Worm (Caenorhabditis elegans) whole organism, midembryonic: Measurements from ENCODE around the gene cgt-1.
"Not testable (repeated sequence)": the region's sequence is repeated elsewhere in the genome, so short reads cannot be mapped to it uniquely, and the experiment has no call there.

Experiments
- T22C8.4 ChIP-seq: fragments of 200-800 bp; sonication (Bioruptor generic); IDR thresholded peaks from 2 replicates; pipeline ENCODE4 v1.3.6; 2022; ENCODE audit warnings: missing genetic modification characterization, missing compliant biosample characterization
- flt-1 ChIP-seq: fragments of 200-800 bp; sonication (Bioruptor generic); IDR thresholded peaks from 2 replicates; pipeline ENCODE4 v1.3.6; 2022; ENCODE audit warnings: missing genetic modification characterization, missing compliant biosample characterization
- klf-2 ChIP-seq: fragments of 200-800 bp; sonication (Bioruptor generic); conservative IDR thresholded peaks from 2 replicates; pipeline ENCODE4 v1.3.6; 2022; ENCODE audit warnings: missing genetic modification reagents, missing genetic modification characterization, missing compliant biosample characterization
- med-1 ChIP-seq: sonication (generic microtip); optimal IDR thresholded peaks from 2 replicates; lab custom pipeline; 2017; ENCODE audit warnings: missing genetic modification characterization, mild to moderate bottlenecking, missing compliant biosample characterization, antibody characterized with exemption, missing genetic modification reagents; ENCODE audit not compliant: insufficient read depth
- ztf-23 ChIP-seq: fragments of 200-800 bp; sonication (Bioruptor generic); IDR thresholded peaks from 2 replicates; pipeline ENCODE4 v1.3.6; 2022; ENCODE audit warnings: missing genetic modification reagents, missing genetic modification characterization, missing compliant biosample characterization

ce11 chrV:15850276-15850811, 38.3 kb downstream of the cgt-1 start, which contains the start of gene srh-147:
- not testable (repeated sequence) for TF ChIP-seq T22C8.4 (GFP tag; lab: Robert Waterston, UW); ztf-23; med-1 (GFP tag; lab: Kevin White, UChicago); klf-2 (GFP tag; lab: Robert Waterston, UW); flt-1
